Fruit fly (Drosophila melanogaster) whole organism, embryonic: ENCODE data around the gene Eig71Ej.

Experiments
- aop ChIP-seq: fragments of 200-800 bp; sonication (Bioruptor generic); IDR thresholded peaks from 2 replicates; pipeline ENCODE4 v1.3.6; 2022; ENCODE audit warnings: missing biosample characterization, missing genetic modification characterization
- trh ChIP-seq: fragments of 200-800 bp; sonication (Bioruptor generic); optimal IDR thresholded peaks from 2 replicates; lab custom pipeline; 2016; ENCODE audit warnings: missing biosample characterization, missing genetic modification characterization

dm6 chr3L:15710125-15710524, 49.3 kb upstream of the Eig71Ej start:
- TF ChIP-seq aop (GFP tag; lab: Robert Waterston, UW) (no peak), trh (GFP tag; lab: Kevin White, UChicago) (no peak)
